Fruit fly (Drosophila melanogaster) whole organism, pupa: ENCODE measurements around the gene CG17141.

ENCODE experiments used
- CG10348 ChIP-seq: fragments of 200-800 bp; sonication (Bioruptor generic); IDR thresholded peaks from 2 replicates; pipeline ENCODE4 v1.3.6; 2022; ENCODE audit warnings: missing biosample characterization, missing genetic modification characterization
- CG12605 ChIP-seq: fragments of 200-800 bp; sonication (Bioruptor generic); IDR thresholded peaks from 2 replicates; pipeline ENCODE4 v1.3.6; 2022; ENCODE audit warnings: missing biosample characterization, missing genetic modification characterization
- CG32121 ChIP-seq: fragments of 200-800 bp; sonication (Bioruptor generic); IDR thresholded peaks from 2 replicates; pipeline ENCODE4 v1.3.6; 2022; ENCODE audit warnings: missing biosample characterization, missing genetic modification characterization
- CG4496 ChIP-seq: fragments of 200-800 bp; sonication (Bioruptor generic); IDR thresholded peaks from 3 replicates; pipeline ENCODE4 v1.3.6; 2022; ENCODE audit warnings: missing biosample characterization, missing genetic modification characterization
- D1 ChIP-seq: fragments of 200-800 bp; sonication (Bioruptor generic); optimal IDR thresholded peaks from 2 replicates; lab custom pipeline; 2018; ENCODE audit warnings: missing biosample characterization, mild to moderate bottlenecking, missing genetic modification characterization, moderate library complexity
- EcR ChIP-seq: fragments of 200-800 bp; sonication (Bioruptor generic); optimal IDR thresholded peaks from 3 replicates; lab custom pipeline; 2019; ENCODE audit warnings: missing biosample characterization, missing genetic modification characterization, mild to moderate bottlenecking, moderate library complexity, missing genetic modification reagents
- Ets98B ChIP-seq: fragments of 200-800 bp; sonication (Bioruptor generic); IDR thresholded peaks from 2 replicates; pipeline ENCODE4 v1.3.6; 2022; ENCODE audit warnings: missing biosample characterization, missing genetic modification characterization
- Pif1A ChIP-seq: fragments of 200-800 bp; sonication (Bioruptor generic); optimal IDR thresholded peaks from 3 replicates; lab custom pipeline; 2016; ENCODE audit warnings: missing biosample characterization, missing genetic modification characterization
- Pif1B ChIP-seq: fragments of 200-800 bp; sonication (Bioruptor generic); optimal IDR thresholded peaks from 3 replicates; lab custom pipeline; 2016; ENCODE audit warnings: missing biosample characterization, missing genetic modification characterization
- gl ChIP-seq: fragments of 200-800 bp; sonication (Bioruptor generic); optimal IDR thresholded peaks from 2 replicates; lab custom pipeline; 2018; ENCODE audit warnings: missing biosample characterization, mild to moderate bottlenecking, missing genetic modification characterization
- rn ChIP-seq: fragments of 200-800 bp; sonication (Bioruptor generic); IDR thresholded peaks from 2 replicates; pipeline ENCODE4 v1.3.6; 2022; ENCODE audit warnings: missing biosample characterization, missing genetic modification characterization

DNA sequence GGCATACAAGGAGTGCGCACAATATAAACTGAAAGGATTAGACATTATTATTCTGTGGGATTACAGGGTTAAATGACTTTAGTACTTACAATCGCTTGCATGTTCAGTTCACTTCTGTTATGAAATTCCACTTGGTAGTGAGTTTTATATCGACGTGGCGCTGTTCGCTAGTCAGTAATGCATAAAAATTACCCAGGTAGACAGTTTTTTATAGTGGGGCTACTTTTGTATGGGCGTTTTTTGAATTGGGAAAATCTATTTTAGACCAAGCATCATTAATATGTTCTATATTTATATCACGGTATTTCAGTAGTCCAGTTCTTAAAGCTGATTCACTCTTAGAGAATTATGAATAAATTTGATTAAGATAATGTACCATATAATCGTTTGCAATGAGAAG lies 24.3 kb upstream of the CG17141 start, which contains the start of gene CG43095:
- TF ChIP-seq EcR (GFP tag; lab: Kevin White, UChicago): no peak
- TF ChIP-seq rn (GFP tag; lab: Robert Waterston, UW): no peak
- TF ChIP-seq CG10348: no peak
- TF ChIP-seq CG4496 (GFP tag; lab: Robert Waterston, UW): no peak
- no peak for TF ChIP-seq Pif1A (GFP tag; lab: Kevin White, UChicago)
- no peak for TF ChIP-seq D1 (tag; lab: Kevin White, UChicago)
- no peak for TF ChIP-seq CG12605 (GFP tag; lab: Robert Waterston, UW)
- TF ChIP-seq gl (tag; lab: Kevin White, UChicago): no peak
- TF ChIP-seq Pif1B (GFP tag; lab: Kevin White, UChicago): no peak
- TF ChIP-seq CG32121: no peak
- no peak for TF ChIP-seq Ets98B (GFP tag; lab: Robert Waterston, UW)
